Worm (Caenorhabditis elegans): ENCODE measurements around the gene srg-21.

Gene srg-21

ce11 chrII:3110099-3110498 lies 18.9 kb upstream of the srg-21 start:
- TF ChIP-seq pha-4 (tag; optimal IDR thresholded peaks at IDR 0.05) (no peak), jun-1 (tag; optimal IDR thresholded peaks at IDR 0.05) (no peak), nhr-76 (tag; optimal IDR thresholded peaks at IDR 0.05) (no peak), lin-15B (tag; optimal IDR thresholded peaks at IDR 0.05) (no peak), ceh-28 (tag; optimal IDR thresholded peaks at IDR 0.05) (no peak), ama-1 (optimal IDR thresholded peaks at IDR 0.05) (no peak), elt-3 (tag; optimal IDR thresholded peaks at IDR 0.05) (no peak), elt-1 (tag; optimal IDR thresholded peaks at IDR 0.05) (no peak), zag-1 (tag; optimal IDR thresholded peaks at IDR 0.05) (no peak)

ce11 chrII:3109533-3109932 lies 18.4 kb upstream of the srg-21 start:
- TF ChIP-seq egl-27 (tag; optimal IDR thresholded peaks at IDR 0.05) (no peak), lin-15B (tag; optimal IDR thresholded peaks at IDR 0.05) (no peak), nhr-25 (tag; optimal IDR thresholded peaks at IDR 0.05) (no peak), skn-1 (tag; optimal IDR thresholded peaks at IDR 0.05) (no peak)

ce11 chrII:3108101-3108500 lies 16.9 kb upstream of the srg-21 start:
- TF ChIP-seq skn-1 (tag; optimal IDR thresholded peaks at IDR 0.05) (no peak), fkh-10 (GFP tag; optimal IDR thresholded peaks at IDR 0.05) (no peak), nfya-1 (tag; optimal IDR thresholded peaks at IDR 0.05; ENCODE audit: insufficient read depth) (no peak), nhr-25 (tag; optimal IDR thresholded peaks at IDR 0.05) (no peak)

ce11 chrII:3105765-3106164 lies 14.6 kb upstream of the srg-21 start, which contains the start of gene clec-122:
clec-122 (plus strand) TSS chrII:3106065.
- TF ChIP-seq tbx-2 (tag; optimal IDR thresholded peaks at IDR 0.05): no peak
- no peak for TF ChIP-seq nfya-1 (tag; optimal IDR thresholded peaks at IDR 0.05; ENCODE audit: insufficient read depth)
- TF ChIP-seq nhr-25 (tag; optimal IDR thresholded peaks at IDR 0.05): no peak
- TF ChIP-seq nhr-12 (tag; optimal IDR thresholded peaks at IDR 0.05): no peak
- TF ChIP-seq nhr-28 (tag; optimal IDR thresholded peaks at IDR 0.05): no peak
- no peak for TF ChIP-seq nhr-67 (tag; optimal IDR thresholded peaks at IDR 0.05)
- no peak for TF ChIP-seq sea-2 (GFP tag; optimal IDR thresholded peaks at IDR 0.05)
- no peak for TF ChIP-seq nhr-76 (tag; optimal IDR thresholded peaks at IDR 0.05)
- TF ChIP-seq snpc-4 (tag; optimal IDR thresholded peaks at IDR 0.05): no peak
- TF ChIP-seq fkh-2 (tag; optimal IDR thresholded peaks at IDR 0.05): no peak
- TF ChIP-seq daf-12 (tag; optimal IDR thresholded peaks at IDR 0.05): no peak
- TF ChIP-seq pqm-1 (tag; optimal IDR thresholded peaks at IDR 0.05): no peak
- no peak for TF ChIP-seq ztf-4 (tag; optimal IDR thresholded peaks at IDR 0.05)
- TF ChIP-seq lsy-12 (tag; optimal IDR thresholded peaks at IDR 0.05): no peak
- TF ChIP-seq nhr-23 (tag; optimal IDR thresholded peaks at IDR 0.05): no peak
- no peak for TF ChIP-seq ceh-28 (tag; optimal IDR thresholded peaks at IDR 0.05)

- no peak for TF ChIP-seq nhr-11 (tag; optimal IDR thresholded peaks at IDR 0.05)
- no peak for TF ChIP-seq egl-5 (tag; optimal IDR thresholded peaks at IDR 0.05)
Observed at ce11 chrII:3102018-3102417, 10.8 kb upstream of the srg-21 start, which contains the start of gene clec-121. clec-121 (plus strand) TSS chrII:3102318.

ce11 chrII:3100546-3100945 lies 9.4 kb upstream of the srg-21 start, which contains the start of gene srg-24:
srg-24 (minus strand) TSS chrII:3100646.
- TF ChIP-seq nhr-12 (tag; optimal IDR thresholded peaks at IDR 0.05) (no peak), elt-1 (tag; optimal IDR thresholded peaks at IDR 0.05) (no peak), nhr-67 (tag; optimal IDR thresholded peaks at IDR 0.05) (no peak), pha-4 (tag; optimal IDR thresholded peaks at IDR 0.05) (no peak), R02D3.7 (tag; optimal IDR thresholded peaks at IDR 0.05) (no peak), unc-39 (tag; optimal IDR thresholded peaks at IDR 0.05) (no peak), egl-27 (tag; optimal IDR thresholded peaks at IDR 0.05) (no peak)

ce11 chrII:3096857-3097256 lies 5.7 kb upstream of the srg-21 start, which contains the start of gene Y25C1A.14:
Y25C1A.14 (minus strand) TSS chrII:3096957.
- TF ChIP-seq nhr-237 (tag; optimal IDR thresholded peaks at IDR 0.05) (no peak), fkh-10 (GFP tag; optimal IDR thresholded peaks at IDR 0.05) (no peak), nhr-77 (tag; optimal IDR thresholded peaks at IDR 0.05) (no peak), lin-15B (tag; optimal IDR thresholded peaks at IDR 0.05) (no peak), pha-4 (tag; optimal IDR thresholded peaks at IDR 0.05) (no peak), mml-1 (tag; optimal IDR thresholded peaks at IDR 0.05) (no peak), ceh-82 (tag; optimal IDR thresholded peaks at IDR 0.05) (no peak), unc-39 (tag; optimal IDR thresholded peaks at IDR 0.05) (no peak), jun-1 (tag; optimal IDR thresholded peaks at IDR 0.05) (no peak), ceh-16 (tag; optimal IDR thresholded peaks at IDR 0.05) (no peak), elt-2 (tag; optimal IDR thresholded peaks at IDR 0.05) (no peak), elt-1 (tag; optimal IDR thresholded peaks at IDR 0.05) (no peak), fkh-2 (tag; optimal IDR thresholded peaks at IDR 0.05) (no peak), nhr-76 (tag; optimal IDR thresholded peaks at IDR 0.05) (no peak)

Measured in whole organism, L3 larva.